Worm (Caenorhabditis elegans): ENCODE results near the gene clec-85.
A peak's percentile ranks its signal among the peaks of the same experiment; 100 is the strongest.

Gene clec-85

ce11 chrIV:2808154-2808553 is 42.5 kb upstream of the clec-85 start:
- TF ChIP-seq aha-1 (tag; optimal IDR thresholded peaks at IDR 0.05) (no peak), fkh-10 (GFP tag; optimal IDR thresholded peaks at IDR 0.05) (no peak), alr-1 (tag; optimal IDR thresholded peaks at IDR 0.05; ENCODE audit: borderline replicate concordance) (no peak), aly-2 (tag; optimal IDR thresholded peaks at IDR 0.05) (no peak), mef-2 (tag; optimal IDR thresholded peaks at IDR 0.05) (no peak), irx-1 (tag; optimal IDR thresholded peaks at IDR 0.05) (no peak), fkh-8 (tag; optimal IDR thresholded peaks at IDR 0.05) (no peak), hlh-17 (GFP tag; optimal IDR thresholded peaks at IDR 0.05; ENCODE audit: borderline replicate concordance) (no peak), hlh-4 (tag; optimal IDR thresholded peaks at IDR 0.05) (no peak), isw-1 (GFP tag; IDR thresholded peaks at IDR 0.05) (no peak), hpl-2 (GFP tag; optimal IDR thresholded peaks at IDR 0.05) (no peak), mab-9 (GFP tag; IDR thresholded peaks at IDR 0.05) (no peak), tbx-2 (tag; optimal IDR thresholded peaks at IDR 0.05) (no peak), ztf-4 (tag; optimal IDR thresholded peaks at IDR 0.05) (no peak), lin-15B (tag; optimal IDR thresholded peaks at IDR 0.05) (no peak), dsc-1 (tag; optimal IDR thresholded peaks at IDR 0.05) (no peak), vab-15 (tag; optimal IDR thresholded peaks at IDR 0.05) (no peak), ama-1 (optimal IDR thresholded peaks at IDR 0.05) (no peak)

ce11 chrIV:2809208-2809607 is 41.5 kb upstream of the clec-85 start, which contains the start of gene Y54G2A.76:
TSS of gene Y54G2A.76 (plus strand) at chrIV:2809410.
- TF ChIP-seq sptf-1 (tag; optimal IDR thresholded peaks at IDR 0.05) (no peak), xbp-1 (tag; optimal IDR thresholded peaks at IDR 0.05) (no peak), unc-130 (tag; optimal IDR thresholded peaks at IDR 0.05) (no peak), blmp-1 (tag; optimal IDR thresholded peaks at IDR 0.05) (peak; percentile 99), dsc-1 (tag; optimal IDR thresholded peaks at IDR 0.05) (no peak), nhr-20 (tag; optimal IDR thresholded peaks at IDR 0.05) (no peak)

ce11 chrIV:2817038-2817437 is 33.6 kb upstream of the clec-85 start:
- TF ChIP-seq hlh-4 (tag; optimal IDR thresholded peaks at IDR 0.05) (no peak), aha-1 (tag; optimal IDR thresholded peaks at IDR 0.05) (no peak), tlp-1 (tag; optimal IDR thresholded peaks at IDR 0.05) (no peak), snu-23 (GFP tag; optimal IDR thresholded peaks at IDR 0.05) (no peak), nhr-19 (GFP tag; conservative IDR thresholded peaks at IDR 0.05) (no peak), egl-27 (tag; optimal IDR thresholded peaks at IDR 0.05) (no peak), alr-1 (tag; optimal IDR thresholded peaks at IDR 0.05; ENCODE audit: borderline replicate concordance) (no peak), elt-3 (tag; optimal IDR thresholded peaks at IDR 0.05) (no peak), nhr-77 (tag; optimal IDR thresholded peaks at IDR 0.05) (no peak), ama-1 (optimal IDR thresholded peaks at IDR 0.05) (no peak), nhr-76 (tag; optimal IDR thresholded peaks at IDR 0.05) (no peak), C34B4.2 (tag; optimal IDR thresholded peaks at IDR 0.05) (no peak), efl-1 (optimal IDR thresholded peaks at IDR 0.05) (no peak), efl-1 (GFP tag; optimal IDR thresholded peaks at IDR 0.05 in 1 of 2) (no peak), vab-15 (tag; optimal IDR thresholded peaks at IDR 0.05) (no peak), lin-13 (GFP tag; optimal IDR thresholded peaks at IDR 0.05) (no peak)

- TF ChIP-seq ces-1 (GFP tag; optimal IDR thresholded peaks at IDR 0.05): no peak
These were observed 31.1 kb upstream of the clec-85 start, which contains the start of gene Y54G2A.13 for ce11 chrIV:2819633-2820032. TSS of gene Y54G2A.13 (minus strand) at chrIV:2819733.

- TF ChIP-seq tbx-2 (tag; optimal IDR thresholded peaks at IDR 0.05): no peak
- no peak for TF ChIP-seq dpl-1 (GFP tag; optimal IDR thresholded peaks at IDR 0.05)
- TF ChIP-seq unc-86 (tag; optimal IDR thresholded peaks at IDR 0.05): no peak
- no peak for TF ChIP-seq tlp-1 (tag; optimal IDR thresholded peaks at IDR 0.05)
These were observed 30.3 kb upstream of the clec-85 start, which contains the start of gene Y54G2A.37 for ce11 chrIV:2820408-2820807. TSS of gene Y54G2A.37 (plus strand) at chrIV:2820708.
